Worm (Caenorhabditis elegans) whole organism, L4/young adult: ENCODE data around the gene sdz-38.

Experiments used
- W03F9.2 ChIP-seq: fragments of 150-350 bp; optimal IDR thresholded peaks from 2 replicates; lab custom pipeline; 2014; ENCODE audit warnings: missing biosample characterization, missing genetic modification characterization
- him-1 ChIP-seq: sonication (generic microtip); optimal IDR thresholded peaks from 2 replicates; lab custom pipeline; 2016; ENCODE audit warnings: missing genotype, missing genetic modification reagents, missing genetic modification characterization, missing compliant biosample characterization

ce11 chrII:9988620-9989019 is 7.0 kb upstream of the sdz-38 start:
- no peak for TF ChIP-seq him-1
- no peak for TF ChIP-seq W03F9.2
